Worm (Caenorhabditis elegans) whole organism, L4 larva: ENCODE results near the gene C18D11.10.

Source experiments
- R02D3.7 ChIP-seq: fragments of 150-350 bp; sonication (generic microtip); optimal IDR thresholded peaks from 3 replicates; lab custom pipeline; 2014; ENCODE audit warnings: missing biosample characterization, missing genetic modification characterization
- ama-1 ChIP-seq: fragments of 150-350 bp; optimal IDR thresholded peaks from 2 replicates; lab custom pipeline; 2014; ENCODE audit warnings: inconsistent platforms, mixed read lengths
- ceh-28 ChIP-seq: fragments of 150-350 bp; optimal IDR thresholded peaks from 2 replicates; lab custom pipeline; 2014; ENCODE audit warnings: missing biosample characterization, missing genetic modification reagents, missing genetic modification characterization
- egl-43 ChIP-seq: fragments of 200-800 bp; sonication (Bioruptor generic); IDR thresholded peaks from 2 replicates; pipeline ENCODE4 v1.3.6; 2022; ENCODE audit warnings: missing genetic modification reagents, missing genetic modification characterization, missing compliant biosample characterization
- lin-39 ChIP-seq: fragments of 150-350 bp; optimal IDR thresholded peaks from 2 replicates; lab custom pipeline; 2014; ENCODE audit warnings: missing biosample characterization, missing genetic modification reagents, missing genetic modification characterization
- lsy-2 ChIP-seq, 2 experiments: fragments of 150-350 bp in 1 of 2; sonication (generic microtip) in 1 of 2; optimal IDR thresholded peaks; 2 replicates each; lab custom pipeline; 2014 to 2017; ENCODE audit warnings: missing biosample characterization in 2 of 2, missing genetic modification characterization in 2 of 2
- nhr-11 ChIP-seq: fragments of 150-350 bp; optimal IDR thresholded peaks from 2 replicates; lab custom pipeline; 2014; ENCODE audit warnings: missing biosample characterization, missing genetic modification characterization
- nhr-6 ChIP-seq: fragments of 150-350 bp; optimal IDR thresholded peaks from 2 replicates; lab custom pipeline; 2014; ENCODE audit warnings: missing biosample characterization, missing genetic modification characterization
- nhr-76 ChIP-seq: fragments of 150-350 bp; optimal IDR thresholded peaks from 2 replicates; lab custom pipeline; 2014; ENCODE audit warnings: missing biosample characterization, missing genetic modification characterization
- snpc-1.2 ChIP-seq: fragments of 200-800 bp; sonication (Bioruptor generic); IDR thresholded peaks from 2 replicates; pipeline ENCODE4 v1.3.6; 2022; ENCODE audit warnings: missing genetic modification reagents, missing genetic modification characterization, missing compliant biosample characterization
- snpc-4 ChIP-seq: fragments of 150-350 bp; optimal IDR thresholded peaks from 2 replicates; lab custom pipeline; 2014; ENCODE audit warnings: missing biosample characterization, missing genetic modification characterization
- zfp-3 ChIP-seq: fragments of 200-800 bp; sonication (Bioruptor generic); conservative IDR thresholded peaks from 2 replicates; pipeline ENCODE4 v1.3.6; 2022; ENCODE audit warnings: missing genetic modification reagents, missing genetic modification characterization, missing compliant biosample characterization
- ztf-11 ChIP-seq: fragments of 150-350 bp; optimal IDR thresholded peaks from 2 replicates; lab custom pipeline; 2014; ENCODE audit warnings: missing biosample characterization, missing genetic modification characterization

DNA sequence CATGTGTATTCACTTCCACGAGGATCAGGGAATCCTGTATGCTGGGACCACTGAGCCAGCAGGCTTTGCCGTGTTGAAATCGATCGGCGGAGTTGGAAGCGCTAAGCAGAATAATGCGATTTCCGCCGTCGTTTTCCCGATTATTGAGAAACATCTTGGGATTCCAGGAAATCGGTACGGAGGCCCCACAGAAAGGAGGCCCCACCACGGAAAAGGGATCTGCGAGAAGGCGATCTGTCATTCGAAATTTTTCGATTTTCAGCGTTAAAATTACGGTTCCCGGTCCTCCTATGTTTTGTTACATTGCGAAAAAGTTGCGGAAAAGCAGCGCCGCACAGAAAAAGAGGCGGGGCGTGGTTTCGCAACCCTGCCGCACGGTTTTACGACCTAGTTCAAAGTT is 40.8 kb downstream of the C18D11.10 start:
- TF ChIP-seq snpc-4 (tag; lab: Kevin White, UChicago) (no peak), nhr-11 (no peak), lsy-2 (tag; optimal IDR thresholded peaks at IDR 0.05; lab: Kevin White, UChicago) (no peak), lin-39 (tag; lab: Kevin White, UChicago) (no peak), ztf-11 (tag; lab: Kevin White, UChicago) (no peak), ceh-28 (tag; lab: Kevin White, UChicago) (no peak), R02D3.7 (tag; lab: Kevin White, UChicago) (no peak), zfp-3 (GFP tag; lab: Robert Waterston, UW) (no peak), egl-43 (no peak), nhr-6 (tag; lab: Kevin White, UChicago) (no peak), ama-1 (lab: Kevin White, UChicago) (no peak), nhr-76 (tag; lab: Kevin White, UChicago) (no peak), snpc-1.2 (GFP tag; lab: Robert Waterston, UW) (no peak)
